Worm (Caenorhabditis elegans): ENCODE results near the gene tank-1.
A peak's percentile ranks its signal among the peaks of the same experiment; 100 is the strongest.

Gene tank-1

ce11 chrV:1227756-1228665 lies 57.5 kb downstream of the tank-1 start:
- TF ChIP-seq rbr-2 (tag; optimal IDR thresholded peaks at IDR 0.05), result no peak
- TF ChIP-seq unc-62 (GFP tag; optimal IDR thresholded peaks at IDR 0.05 in 1 of 2), result peak in 1 of 2 experiments; percentile 85
- TF ChIP-seq unc-62 (tag; optimal IDR thresholded peaks at IDR 0.05), result no peak
- TF ChIP-seq nhr-102 (tag; optimal IDR thresholded peaks at IDR 0.05), result no peak
